Worm (Caenorhabditis elegans): ENCODE results near the gene ctbp-1.

- TF ChIP-seq lin-11 (tag; optimal IDR thresholded peaks at IDR 0.05) (no peak), lin-13 (GFP tag; optimal IDR thresholded peaks at IDR 0.05) (no peak), lsy-2 (tag; optimal IDR thresholded peaks at IDR 0.05) (no peak), ama-1 (optimal IDR thresholded peaks at IDR 0.05) (no peak), ceh-82 (tag; optimal IDR thresholded peaks at IDR 0.05) (no peak), lin-39 (tag; optimal IDR thresholded peaks at IDR 0.05) (no peak), aly-2 (tag; optimal IDR thresholded peaks at IDR 0.05) (no peak)
These were observed 23.4 kb upstream of the ctbp-1 start for ce11 chrX:5839143-5839542.

Measured in whole organism, L2 larva.